Worm (Caenorhabditis elegans) whole organism, late embryonic: ENCODE data around the gene F40B5.2.

Source experiments
- Y22D7AL.16 ChIP-seq: sonication (generic microtip); optimal IDR thresholded peaks from 2 replicates; lab custom pipeline; 2016; ENCODE audit warnings: missing genetic modification characterization, missing compliant biosample characterization
- ama-1 ChIP-seq: fragments of 150-350 bp; optimal IDR thresholded peaks from 2 replicates; lab custom pipeline; 2014
- ceh-2 ChIP-seq: sonication (generic microtip); optimal IDR thresholded peaks from 2 replicates; lab custom pipeline; 2016; ENCODE audit warnings: missing genotype, missing genetic modification characterization, missing compliant biosample characterization
- ceh-30 ChIP-seq: fragments of 150-350 bp; optimal IDR thresholded peaks from 2 replicates; lab custom pipeline; 2014; ENCODE audit warnings: missing biosample characterization, missing genetic modification characterization
- dve-1 ChIP-seq: sonication (generic microtip); optimal IDR thresholded peaks from 2 replicates; lab custom pipeline; 2017; ENCODE audit warnings: antibody characterized with exemption, mild to moderate bottlenecking, missing genetic modification characterization, missing compliant biosample characterization
- nfya-1 ChIP-seq: sonication (generic microtip); optimal IDR thresholded peaks from 2 replicates; lab custom pipeline; 2017; ENCODE audit warnings: missing genetic modification characterization, mild to moderate bottlenecking, missing compliant biosample characterization, antibody characterized with exemption, moderate library complexity
- nhr-11 ChIP-seq: fragments of 150-350 bp; optimal IDR thresholded peaks from 2 replicates; lab custom pipeline; 2014; ENCODE audit warnings: missing biosample characterization, missing genetic modification characterization
- pag-3 ChIP-seq: sonication (generic microtip); optimal IDR thresholded peaks from 2 replicates; lab custom pipeline; 2016; ENCODE audit warnings: missing compliant biosample characterization, missing genetic modification characterization, borderline replicate concordance
- unc-55 ChIP-seq: sonication (generic microtip); optimal IDR thresholded peaks from 2 replicates; lab custom pipeline; 2017; ENCODE audit warnings: missing biosample characterization, missing genetic modification reagents, missing genetic modification characterization

- TF ChIP-seq ama-1 (lab: Kevin White, UChicago), result no peak
- no peak for TF ChIP-seq pag-3
- no peak for TF ChIP-seq nfya-1 (tag; lab: Kevin White, UChicago)
- no peak for TF ChIP-seq unc-55 (GFP tag; lab: Kevin White, UChicago)
- TF ChIP-seq ceh-30 (tag; lab: Kevin White, UChicago), result no peak
- TF ChIP-seq dve-1 (tag; lab: Kevin White, UChicago), result no peak
- no peak for TF ChIP-seq ceh-2 (tag; lab: Kevin White, UChicago)
- TF ChIP-seq Y22D7AL.16 (tag; lab: Kevin White, UChicago), result no peak
- no peak for TF ChIP-seq nhr-11 (tag; lab: Kevin White, UChicago)
Observed at ce11 chrX:8408267-8408666, 40.6 kb downstream of the F40B5.2 start, which contains the start of gene sulp-3.
